Worm (Caenorhabditis elegans): Measurements from ENCODE around the gene crn-3.

DNA sequence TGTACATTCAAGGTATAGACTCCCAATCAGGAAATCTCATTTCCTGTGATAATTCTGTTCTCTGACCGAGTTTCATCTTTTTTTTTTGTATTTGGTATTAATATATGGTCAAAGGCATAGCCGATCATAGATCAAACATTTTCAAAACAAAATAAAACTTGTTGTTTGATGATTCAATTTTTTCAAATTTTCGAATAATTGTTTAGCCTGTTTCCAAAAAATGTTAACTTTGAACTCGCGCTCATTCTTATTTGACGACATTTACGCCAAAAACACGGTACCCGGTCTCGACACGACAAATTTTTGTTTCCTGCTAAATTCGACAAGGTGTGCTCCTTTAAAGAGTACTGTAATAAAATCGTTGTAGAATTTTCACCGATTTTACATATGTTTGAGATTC, 21.0 kb downstream of the crn-3 start:
- TF ChIP-seq him-1 (tag; optimal IDR thresholded peaks at IDR 0.05) (no peak), dpff-1 (tag; optimal IDR thresholded peaks at IDR 0.05) (no peak), nfya-1 (tag; optimal IDR thresholded peaks at IDR 0.05; ENCODE audit: borderline replicate concordance, insufficient read depth) (no peak), sdz-38 (tag; optimal IDR thresholded peaks at IDR 0.05) (no peak), ets-4 (GFP tag; optimal IDR thresholded peaks at IDR 0.05) (no peak), unc-130 (GFP tag; optimal IDR thresholded peaks at IDR 0.05) (no peak), fkh-3 (tag; optimal IDR thresholded peaks at IDR 0.05) (no peak), ccch-3 (GFP tag; optimal IDR thresholded peaks at IDR 0.05) (no peak), sea-2 (GFP tag; IDR thresholded peaks at IDR 0.05) (no peak), mel-28 (tag; optimal IDR thresholded peaks at IDR 0.05; ENCODE audit: borderline replicate concordance) (no peak), ztf-28 (GFP tag; IDR thresholded peaks at IDR 0.05) (no peak), pha-4 (tag; optimal IDR thresholded peaks at IDR 0.05) (no peak)
